Worm (Caenorhabditis elegans) whole organism, L4 larva: Measurements from ENCODE around the gene F38B2.4.

ENCODE experiments used
- F37D6.2 ChIP-seq: sonication (generic microtip); optimal IDR thresholded peaks from 2 replicates; lab custom pipeline; 2016; ENCODE audit warnings: mild to moderate bottlenecking, missing genetic modification characterization, missing compliant biosample characterization
- F44E2.7 ChIP-seq: fragments of 200-800 bp; sonication (Bioruptor generic); IDR thresholded peaks from 2 replicates; pipeline ENCODE4 v2.1.2; 2022; ENCODE audit warnings: missing genetic modification characterization, missing compliant biosample characterization
- Y75B8A.6 ChIP-seq: fragments of 200-800 bp; sonication (Bioruptor generic); IDR thresholded peaks from 2 replicates; pipeline ENCODE4 v1.3.6; 2022; ENCODE audit warnings: missing genetic modification reagents, missing genetic modification characterization, missing compliant biosample characterization
- ZK546.5 ChIP-seq, 2 experiments: sonication (generic microtip); optimal IDR thresholded peaks; 2 replicates each; lab custom pipeline; 2017; ENCODE audit warnings: missing biosample characterization in 2 of 2, missing genetic modification characterization in 2 of 2
- aha-1 ChIP-seq: fragments of 150-350 bp; peaks from one replicate; lab custom pipeline; 2014; ENCODE audit warnings: missing biosample characterization, missing genetic modification characterization
- ceh-28 ChIP-seq: fragments of 150-350 bp; optimal IDR thresholded peaks from 2 replicates; lab custom pipeline; 2014; ENCODE audit warnings: missing biosample characterization, missing genetic modification reagents, missing genetic modification characterization
- ces-1 ChIP-seq: fragments of 150-350 bp; sonication (generic microtip); optimal IDR thresholded peaks from 4 replicates; lab custom pipeline; 2014; ENCODE audit warnings: missing biosample characterization, missing genetic modification reagents, missing genetic modification characterization
- ctbp-1 ChIP-seq: fragments of 200-800 bp; sonication (Bioruptor generic); IDR thresholded peaks from 2 replicates; pipeline ENCODE4 v1.3.6; 2022; ENCODE audit warnings: missing genetic modification reagents, missing genetic modification characterization, missing compliant biosample characterization
- daf-12 ChIP-seq: fragments of 150-350 bp; optimal IDR thresholded peaks from 2 replicates; lab custom pipeline; 2014; ENCODE audit warnings: missing biosample characterization, missing genetic modification reagents, missing genetic modification characterization
- daf-16 ChIP-seq, 3 experiments: sonication (generic microtip); optimal IDR thresholded peaks; 2 replicates each; lab custom pipeline; 2016 to 2017; ENCODE audit warnings: missing genetic modification characterization in 3 of 3, missing genetic modification reagents in 3 of 3, mild to moderate bottlenecking in 2 of 3, missing compliant biosample characterization in 2 of 3, missing biosample characterization in 1 of 3, moderate library complexity in 1 of 3
- daf-19 ChIP-seq: fragments of 200-800 bp; sonication (Bioruptor generic); conservative IDR thresholded peaks from 2 replicates; pipeline ENCODE4 v1.3.6; 2022; ENCODE audit warnings: missing genetic modification characterization, missing compliant biosample characterization
- dmd-6 ChIP-seq: fragments of 200-800 bp; sonication (Bioruptor generic); IDR thresholded peaks from 2 replicates; pipeline ENCODE4 v1.3.6; 2022; ENCODE audit warnings: missing genetic modification reagents, missing genetic modification characterization, missing compliant biosample characterization
- dmd-8 ChIP-seq: fragments of 200-800 bp; sonication (Bioruptor generic); IDR thresholded peaks from 2 replicates; pipeline ENCODE4 v1.3.6; 2022; ENCODE audit warnings: missing genetic modification characterization, missing compliant biosample characterization
- dpl-1 ChIP-seq: fragments of 150-350 bp; optimal IDR thresholded peaks from 2 replicates; lab custom pipeline; 2014; ENCODE audit warnings: missing biosample characterization, missing genetic modification reagents, missing genetic modification characterization
- dve-1 ChIP-seq: sonication (generic microtip); optimal IDR thresholded peaks from 2 replicates; lab custom pipeline; 2017; ENCODE audit warnings: antibody characterized with exemption, mild to moderate bottlenecking, missing genetic modification characterization, missing compliant biosample characterization; ENCODE audit not compliant: insufficient read depth
- fkh-10 ChIP-seq: fragments of 150-350 bp; optimal IDR thresholded peaks from 2 replicates; lab custom pipeline; 2014; ENCODE audit warnings: missing biosample characterization, missing genetic modification reagents, missing genetic modification characterization
- fos-1 ChIP-seq: fragments of 150-350 bp; optimal IDR thresholded peaks from 2 replicates; lab custom pipeline; 2014; ENCODE audit warnings: missing biosample characterization, missing genetic modification characterization
- hlh-11 ChIP-seq: fragments of 200-800 bp; sonication (Bioruptor generic); optimal IDR thresholded peaks from 2 replicates; lab custom pipeline; 2018; ENCODE audit warnings: mild to moderate bottlenecking, missing genetic modification characterization, missing compliant biosample characterization
- jun-1 ChIP-seq: fragments of 150-350 bp; optimal IDR thresholded peaks from 2 replicates; lab custom pipeline; 2014; ENCODE audit warnings: missing biosample characterization, missing genetic modification reagents, missing genetic modification characterization
- lim-7 ChIP-seq: fragments of 200-800 bp; sonication (Bioruptor generic); IDR thresholded peaks from 2 replicates; pipeline ENCODE4 v1.3.6; 2022; ENCODE audit warnings: missing genetic modification characterization, missing compliant biosample characterization
- lsy-2 ChIP-seq, 2 experiments: fragments of 150-350 bp in 1 of 2; sonication (generic microtip) in 1 of 2; optimal IDR thresholded peaks; 2 replicates each; lab custom pipeline; 2014 to 2017; ENCODE audit warnings: missing biosample characterization in 2 of 2, missing genetic modification characterization in 2 of 2
- mdt-29 ChIP-seq: fragments of 200-800 bp; sonication (Bioruptor generic); IDR thresholded peaks from 2 replicates; pipeline ENCODE4 v1.3.6; 2022; ENCODE audit warnings: missing genetic modification reagents, missing genetic modification characterization, missing compliant biosample characterization
- nhr-10 ChIP-seq: fragments of 150-350 bp; optimal IDR thresholded peaks from 2 replicates; lab custom pipeline; 2014; ENCODE audit warnings: missing biosample characterization, missing genetic modification characterization
- nhr-11 ChIP-seq: fragments of 150-350 bp; optimal IDR thresholded peaks from 2 replicates; lab custom pipeline; 2014; ENCODE audit warnings: missing biosample characterization, missing genetic modification characterization
- nhr-111 ChIP-seq: fragments of 200-800 bp; sonication (Bioruptor generic); optimal IDR thresholded peaks from 2 replicates; lab custom pipeline; 2018; ENCODE audit warnings: mild to moderate bottlenecking, missing genetic modification characterization, missing compliant biosample characterization
- nhr-237 ChIP-seq: sonication (generic microtip); optimal IDR thresholded peaks from 2 replicates; lab custom pipeline; 2017; ENCODE audit warnings: missing biosample characterization, missing genetic modification characterization
- nhr-28 ChIP-seq: fragments of 150-350 bp; optimal IDR thresholded peaks from 2 replicates; lab custom pipeline; 2014; ENCODE audit warnings: missing biosample characterization, missing genetic modification characterization
- nhr-41 ChIP-seq: fragments of 200-800 bp; sonication (Bioruptor generic); IDR thresholded peaks from 2 replicates; pipeline ENCODE4 v1.3.6; 2022; ENCODE audit warnings: missing genetic modification reagents, missing genetic modification characterization, missing compliant biosample characterization
- nhr-6 ChIP-seq: fragments of 150-350 bp; optimal IDR thresholded peaks from 2 replicates; lab custom pipeline; 2014; ENCODE audit warnings: missing biosample characterization, missing genetic modification characterization
- nhr-76 ChIP-seq: fragments of 150-350 bp; optimal IDR thresholded peaks from 2 replicates; lab custom pipeline; 2014; ENCODE audit warnings: missing biosample characterization, missing genetic modification characterization
- nhr-77 ChIP-seq: fragments of 150-350 bp; optimal IDR thresholded peaks from 2 replicates; lab custom pipeline; 2014; ENCODE audit warnings: missing biosample characterization, missing genetic modification characterization
- pqm-1 ChIP-seq: sonication (generic microtip); optimal IDR thresholded peaks from 2 replicates; lab custom pipeline; 2017; ENCODE audit warnings: missing biosample characterization, missing genetic modification characterization
- saeg-2 ChIP-seq: fragments of 200-800 bp; sonication (Bioruptor generic); IDR thresholded peaks from 2 replicates; pipeline ENCODE4 v1.3.6; 2022; ENCODE audit warnings: missing genetic modification reagents, missing genetic modification characterization, missing compliant biosample characterization
- set-16 ChIP-seq: fragments of 200-800 bp; sonication (Bioruptor generic); IDR thresholded peaks from 2 replicates; pipeline ENCODE4 v1.3.6; 2022; ENCODE audit warnings: missing genetic modification reagents, missing genetic modification characterization, missing compliant biosample characterization
- skn-1 ChIP-seq: fragments of 150-350 bp; optimal IDR thresholded peaks from 2 replicates; lab custom pipeline; 2014; ENCODE audit warnings: missing biosample characterization, missing genetic modification characterization
- snpc-1.2 ChIP-seq: fragments of 200-800 bp; sonication (Bioruptor generic); IDR thresholded peaks from 2 replicates; pipeline ENCODE4 v1.3.6; 2022; ENCODE audit warnings: missing genetic modification reagents, missing genetic modification characterization, missing compliant biosample characterization
- tag-97 ChIP-seq: fragments of 200-800 bp; sonication (Bioruptor generic); IDR thresholded peaks from 2 replicates; pipeline ENCODE4 v1.3.6; 2022; ENCODE audit warnings: missing genetic modification characterization, missing compliant biosample characterization
- unc-62 ChIP-seq, 3 experiments: fragments of 150-350 bp in 1 of 3; sonication (generic microtip); optimal IDR thresholded peaks in 2 of 3; peaks in 1 of 3; 1 replicate in 1 of 3; 2 replicates in 2 of 3; lab custom pipeline; 2014 to 2017; ENCODE audit warnings: missing biosample characterization in 3 of 3, missing genetic modification characterization in 3 of 3, missing genetic modification reagents in 3 of 3, missing genotype in 1 of 3
- vab-7 ChIP-seq: fragments of 200-800 bp; sonication (Bioruptor generic); IDR thresholded peaks from 2 replicates; pipeline ENCODE4 v1.3.6; 2022; ENCODE audit warnings: missing genetic modification reagents, missing genetic modification characterization, missing compliant biosample characterization
- zfp-2 ChIP-seq: sonication (generic microtip); optimal IDR thresholded peaks from 2 replicates; lab custom pipeline; 2016; ENCODE audit warnings: mild to moderate bottlenecking, missing genetic modification characterization, missing compliant biosample characterization
- ztf-11 ChIP-seq: fragments of 150-350 bp; optimal IDR thresholded peaks from 2 replicates; lab custom pipeline; 2014; ENCODE audit warnings: missing biosample characterization, missing genetic modification characterization
- ztf-7 ChIP-seq: fragments of 150-350 bp; optimal IDR thresholded peaks from 2 replicates; lab custom pipeline; 2014; ENCODE audit warnings: missing biosample characterization, missing genetic modification characterization

The F38B2.4 gene

ce11 chrX:11289925-11290324 lies 2.4 kb upstream of the F38B2.4 start:
- TF ChIP-seq ZK546.5 (tag; optimal IDR thresholded peaks at IDR 0.05; lab: Kevin White, UChicago) = no peak
- no peak for TF ChIP-seq unc-62 (GFP tag; optimal IDR thresholded peaks at IDR 0.05 in 1 of 2; lab: Kevin White, UChicago)
- no peak for TF ChIP-seq unc-62 (tag; optimal IDR thresholded peaks at IDR 0.05; lab: Kevin White, UChicago)
- TF ChIP-seq daf-16 (GFP tag; optimal IDR thresholded peaks at IDR 0.05; lab: Kevin White, UChicago) = no peak
- TF ChIP-seq daf-16 (tag; optimal IDR thresholded peaks at IDR 0.05; lab: Kevin White, UChicago) = peak; percentile 86
- TF ChIP-seq nhr-76 (tag; lab: Kevin White, UChicago) = no peak
- TF ChIP-seq daf-12 (tag; lab: Kevin White, UChicago) = no peak
- no peak for TF ChIP-seq fkh-10 (GFP tag; lab: Kevin White, UChicago)
- no peak for TF ChIP-seq ceh-28 (tag; lab: Kevin White, UChicago)
- TF ChIP-seq nhr-111 (GFP tag; lab: Kevin White, UChicago) = no peak
- no peak for TF ChIP-seq Y75B8A.6 (GFP tag; lab: Robert Waterston, UW)
- TF ChIP-seq hlh-11 (tag; lab: Kevin White, UChicago) = peak; percentile 19
- TF ChIP-seq daf-19 (GFP tag; lab: Robert Waterston, UW) = no peak
- no peak for TF ChIP-seq dpl-1 (GFP tag; lab: Kevin White, UChicago)
- TF ChIP-seq ztf-7 (tag; lab: Kevin White, UChicago) = no peak
- TF ChIP-seq dmd-6 = no peak
- TF ChIP-seq lim-7 (GFP tag; lab: Robert Waterston, UW) = no peak
- TF ChIP-seq nhr-28 = peak; percentile 81
- TF ChIP-seq dve-1 (tag; lab: Kevin White, UChicago) = peak; percentile 6
- TF ChIP-seq tag-97 (GFP tag; lab: Robert Waterston, UW) = no peak
- TF ChIP-seq pqm-1 (tag; lab: Kevin White, UChicago) = peak; percentile 78
- TF ChIP-seq, all 104 proteins: peak for 5

ce11 chrX:11286246-11286645 lies 1.3 kb downstream of the F38B2.4 start, which contains the start of gene F38B2.3:
Gene F38B2.3 (minus strand): TSS chrX:11286346.
- TF ChIP-seq aha-1 (tag; lab: Kevin White, UChicago) (peak; percentile 43), nhr-237 (tag; lab: Kevin White, UChicago) (no peak)

ce11 chrX:11281148-11281547 lies 6.4 kb downstream of the F38B2.4 start, which contains the start of gene F38B2.6:
Gene F38B2.6 (minus strand): TSS chrX:11281248.
- TF ChIP-seq mdt-29 (GFP tag; lab: Robert Waterston, UW) = no peak
- TF ChIP-seq nhr-11 (tag; lab: Kevin White, UChicago) = no peak
- peak; percentile 26 for TF ChIP-seq aha-1 (tag; lab: Kevin White, UChicago)
- no peak for TF ChIP-seq set-16 (GFP tag; lab: Robert Waterston, UW)

ce11 chrX:11279276-11279675 lies 8.2 kb downstream of the F38B2.4 start, which contains the start of gene F38B2.2:
Gene F38B2.2 (minus strand): TSS chrX:11279376.
- no peak for TF ChIP-seq vab-7 (GFP tag; lab: Robert Waterston, UW)
- TF ChIP-seq lsy-2 (tag; optimal IDR thresholded peaks at IDR 0.05; lab: Kevin White, UChicago) = no peak
- TF ChIP-seq zfp-2 (tag; lab: Kevin White, UChicago) = no peak

ce11 chrX:11270882-11271281 lies 16.6 kb downstream of the F38B2.4 start, which contains the start of gene ifa-1:
Gene ifa-1 (plus strand): TSS chrX:11271182.
- no peak for TF ChIP-seq daf-12 (tag; lab: Kevin White, UChicago)
- TF ChIP-seq dve-1 (tag; lab: Kevin White, UChicago) = no peak
- TF ChIP-seq fos-1 (tag; lab: Kevin White, UChicago) = no peak
- TF ChIP-seq skn-1 = no peak
- no peak for TF ChIP-seq saeg-2
- no peak for TF ChIP-seq pqm-1 (tag; lab: Kevin White, UChicago)
- no peak for TF ChIP-seq nhr-77

ce11 chrX:11268970-11269369 lies 18.5 kb downstream of the F38B2.4 start, which contains the start of gene C03A3.3:
Gene C03A3.3 (minus strand): TSS chrX:11269070.
- TF ChIP-seq nhr-41 = no peak
- TF ChIP-seq F37D6.2 = no peak
- no peak for TF ChIP-seq ztf-11
- no peak for TF ChIP-seq dpl-1 (GFP tag; lab: Kevin White, UChicago)
- TF ChIP-seq snpc-1.2 = no peak
- no peak for TF ChIP-seq ces-1 (GFP tag; lab: Kevin White, UChicago)
- TF ChIP-seq ctbp-1 (GFP tag; lab: Robert Waterston, UW) = no peak
- TF ChIP-seq jun-1 (tag; lab: Kevin White, UChicago) = no peak
- TF ChIP-seq aha-1 (tag; lab: Kevin White, UChicago) = no peak
- TF ChIP-seq nhr-6 (tag; lab: Kevin White, UChicago) = no peak
- TF ChIP-seq lsy-2 (tag; optimal IDR thresholded peaks at IDR 0.05; lab: Kevin White, UChicago) = no peak
- no peak for TF ChIP-seq dmd-8 (GFP tag; lab: Robert Waterston, UW)
- TF ChIP-seq F44E2.7 (GFP tag; lab: Robert Waterston, UW) = no peak
- no peak for TF ChIP-seq nhr-10 (tag; lab: Kevin White, UChicago)
- TF ChIP-seq, all 104 proteins: peak for 0
